Fruit fly (Drosophila melanogaster) S2 (cell line): Measurements from ENCODE around the gene bun.

ENCODE experiments used
- CG8478 ChIP-seq: fragments of >200 bp; optimal IDR thresholded peaks from 2 replicates; lab custom pipeline; 2018
- CTCF ChIP-seq, 2 experiments: fragments of >200 bp; optimal IDR thresholded peaks; 2 replicates each; lab custom pipeline; 2018

bun gene

dm6 chr2L:12482723-12483342, 63.6 kb downstream of the bun start:
- TF ChIP-seq CTCF (optimal IDR thresholded peaks at IDR 0.05; lab: Kevin White, UChicago) (no peak), CG8478 (lab: Kevin White, UChicago) (no peak)

dm6 chr2L:12481758-12482157, 64.7 kb downstream of the bun start:
- TF ChIP-seq CTCF (optimal IDR thresholded peaks at IDR 0.05; lab: Kevin White, UChicago), result no peak
- no peak for TF ChIP-seq CG8478 (lab: Kevin White, UChicago)

dm6 chr2L:12480846-12481245, 65.6 kb downstream of the bun start:
- no peak for TF ChIP-seq CG8478 (lab: Kevin White, UChicago)
- TF ChIP-seq CTCF (optimal IDR thresholded peaks at IDR 0.05; lab: Kevin White, UChicago), result no peak

- TF ChIP-seq CG8478 (lab: Kevin White, UChicago), result no peak
- no peak for TF ChIP-seq CTCF (optimal IDR thresholded peaks at IDR 0.05; lab: Kevin White, UChicago)
Observed at dm6 chr2L:12479994-12480393, 66.4 kb downstream of the bun start.

dm6 chr2L:12478494-12478893, 67.9 kb downstream of the bun start:
- TF ChIP-seq CG8478 (lab: Kevin White, UChicago), result no peak
- TF ChIP-seq CTCF (optimal IDR thresholded peaks at IDR 0.05; lab: Kevin White, UChicago), result no peak

- TF ChIP-seq CG8478 (lab: Kevin White, UChicago) (no peak), CTCF (optimal IDR thresholded peaks at IDR 0.05; lab: Kevin White, UChicago) (no peak)
Observed at dm6 chr2L:12476115-12476514, 70.3 kb downstream of the bun start.

- TF ChIP-seq CG8478 (lab: Kevin White, UChicago) (no peak), CTCF (optimal IDR thresholded peaks at IDR 0.05; lab: Kevin White, UChicago) (no peak)
Observed at dm6 chr2L:12475308-12475707, 71.1 kb downstream of the bun start.

dm6 chr2L:12474212-12474891, 72.1 kb downstream of the bun start:
- TF ChIP-seq CTCF (optimal IDR thresholded peaks at IDR 0.05; lab: Kevin White, UChicago), result no peak

dm6 chr2L:12473583-12473982, 72.8 kb downstream of the bun start:
- no peak for TF ChIP-seq CG8478 (lab: Kevin White, UChicago)
- TF ChIP-seq CTCF (optimal IDR thresholded peaks at IDR 0.05; lab: Kevin White, UChicago), result no peak

- TF ChIP-seq CTCF (optimal IDR thresholded peaks at IDR 0.05; lab: Kevin White, UChicago) (no peak), CG8478 (lab: Kevin White, UChicago) (no peak)
Observed at dm6 chr2L:12472988-12473387, 73.4 kb downstream of the bun start.

dm6 chr2L:12471937-12472336, 74.5 kb downstream of the bun start:
- TF ChIP-seq CG8478 (lab: Kevin White, UChicago), result no peak
- no peak for TF ChIP-seq CTCF (optimal IDR thresholded peaks at IDR 0.05; lab: Kevin White, UChicago)

dm6 chr2L:12469235-12469634, 77.2 kb downstream of the bun start:
- TF ChIP-seq CG8478 (lab: Kevin White, UChicago) (no peak), CTCF (optimal IDR thresholded peaks at IDR 0.05; lab: Kevin White, UChicago) (no peak)

- TF ChIP-seq CG8478 (lab: Kevin White, UChicago) (no peak), CTCF (optimal IDR thresholded peaks at IDR 0.05; lab: Kevin White, UChicago) (no peak)
Observed at dm6 chr2L:12468813-12469212, 77.6 kb downstream of the bun start.

dm6 chr2L:12467673-12468072, 78.7 kb downstream of the bun start:
- no peak for TF ChIP-seq CTCF (optimal IDR thresholded peaks at IDR 0.05; lab: Kevin White, UChicago)
- no peak for TF ChIP-seq CG8478 (lab: Kevin White, UChicago)

dm6 chr2L:12466506-12467043, 79.8 kb downstream of the bun start:
- TF ChIP-seq CTCF (optimal IDR thresholded peaks at IDR 0.05; lab: Kevin White, UChicago) (no peak), CG8478 (lab: Kevin White, UChicago) (no peak)
